Worm (Caenorhabditis elegans): ENCODE data around the gene rol-6.

Gene rol-6

DNA sequence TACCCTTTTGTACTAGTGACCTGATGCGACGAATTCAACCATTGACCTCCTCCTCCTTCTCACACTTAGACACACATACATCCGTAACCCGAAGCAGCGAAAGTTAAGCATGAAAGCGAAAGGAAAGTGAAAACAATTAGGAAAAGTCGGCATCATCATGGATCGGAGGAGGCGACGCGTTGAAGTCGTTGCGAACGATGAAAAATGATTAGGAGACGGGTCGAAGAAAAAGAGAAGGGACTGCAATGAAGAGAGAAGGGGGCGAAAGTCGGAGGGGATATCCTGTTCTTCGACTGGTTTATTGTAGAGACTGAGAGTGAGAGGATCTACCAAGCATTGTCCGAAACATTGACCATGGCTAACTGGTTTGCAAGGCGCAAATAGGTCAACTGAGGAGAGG lies 18.2 kb downstream of the rol-6 start:
- TF ChIP-seq nhr-237 (tag; optimal IDR thresholded peaks at IDR 0.05) (no peak), blmp-1 (tag; optimal IDR thresholded peaks at IDR 0.05; ENCODE audit: insufficient read depth) (peak; percentile 99), ceh-16 (tag; optimal IDR thresholded peaks at IDR 0.05) (no peak), nhr-6 (tag; optimal IDR thresholded peaks at IDR 0.05) (no peak), egl-27 (tag; optimal IDR thresholded peaks at IDR 0.05) (peak; percentile 74), fos-1 (tag; optimal IDR thresholded peaks at IDR 0.05) (peak; percentile 9), sma-9 (GFP tag; optimal IDR thresholded peaks at IDR 0.05) (peak; percentile 1), sma-9 (tag; optimal IDR thresholded peaks at IDR 0.05) (no peak), nhr-77 (tag; optimal IDR thresholded peaks at IDR 0.05) (no peak), lin-39 (tag; optimal IDR thresholded peaks at IDR 0.05) (no peak), sem-4 (tag; optimal IDR thresholded peaks at IDR 0.05) (peak; percentile 88), nhr-25 (tag; optimal IDR thresholded peaks at IDR 0.05) (peak; percentile 27), snpc-4 (tag; optimal IDR thresholded peaks at IDR 0.05) (no peak), mdl-1 (tag; optimal IDR thresholded peaks at IDR 0.05) (peak in 1 of 2 experiments; percentile 10), mbf-1 (tag; optimal IDR thresholded peaks at IDR 0.05) (no peak), peb-1 (tag; optimal IDR thresholded peaks at IDR 0.05) (peak; percentile 5), zag-1 (tag; optimal IDR thresholded peaks at IDR 0.05) (no peak), lsy-2 (tag; optimal IDR thresholded peaks at IDR 0.05) (peak in 1 of 2 experiments; percentile 27), mab-5 (tag; optimal IDR thresholded peaks at IDR 0.05) (no peak), ZK546.5 (tag; optimal IDR thresholded peaks at IDR 0.05) (no peak), dmd-4 (tag; optimal IDR thresholded peaks at IDR 0.05) (no peak), nhr-21 (tag; optimal IDR thresholded peaks at IDR 0.05) (peak; percentile 84)

DNA sequence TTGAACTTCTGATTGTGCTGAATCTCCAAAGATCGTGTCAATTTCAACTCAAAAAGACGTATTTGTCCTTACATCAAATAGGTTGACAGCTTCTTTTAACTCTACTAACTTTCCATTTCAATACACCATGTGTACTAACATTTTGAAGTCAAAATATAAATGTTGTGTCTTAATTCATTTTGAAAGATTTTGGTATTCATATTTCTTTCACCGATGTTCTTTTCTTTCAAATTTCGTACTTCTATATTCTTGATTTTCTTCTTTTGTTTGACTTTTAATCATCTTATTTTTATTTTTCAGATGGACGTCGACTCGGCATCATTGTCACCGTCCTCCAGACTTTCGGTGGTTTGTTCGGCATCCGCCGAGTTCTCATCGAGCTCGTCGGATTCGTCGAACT lies 18.8 kb downstream of the rol-6 start, which contains the start of gene atf-2:
Gene atf-2, plus strand, starts transcription at position 301 of the 400 bp plus-strand sequence.
- TF ChIP-seq aly-2 (tag; optimal IDR thresholded peaks at IDR 0.05) (no peak), nhr-6 (tag; optimal IDR thresholded peaks at IDR 0.05) (no peak), nhr-12 (tag; optimal IDR thresholded peaks at IDR 0.05) (no peak), peb-1 (tag; optimal IDR thresholded peaks at IDR 0.05) (no peak), nhr-129 (tag; optimal IDR thresholded peaks at IDR 0.05) (no peak), nhr-11 (tag; optimal IDR thresholded peaks at IDR 0.05) (no peak), gmeb-1 (tag; optimal IDR thresholded peaks at IDR 0.05) (no peak), skn-1 (tag; optimal IDR thresholded peaks at IDR 0.05) (no peak), zag-1 (tag; optimal IDR thresholded peaks at IDR 0.05) (no peak), unc-55 (GFP tag; optimal IDR thresholded peaks at IDR 0.05) (no peak), ceh-82 (tag; optimal IDR thresholded peaks at IDR 0.05) (no peak), nhr-23 (tag; optimal IDR thresholded peaks at IDR 0.05) (no peak), fos-1 (tag; optimal IDR thresholded peaks at IDR 0.05) (no peak), alr-1 (tag; optimal IDR thresholded peaks at IDR 0.05) (no peak), unc-62 (GFP tag; optimal IDR thresholded peaks at IDR 0.05) (no peak)

DNA sequence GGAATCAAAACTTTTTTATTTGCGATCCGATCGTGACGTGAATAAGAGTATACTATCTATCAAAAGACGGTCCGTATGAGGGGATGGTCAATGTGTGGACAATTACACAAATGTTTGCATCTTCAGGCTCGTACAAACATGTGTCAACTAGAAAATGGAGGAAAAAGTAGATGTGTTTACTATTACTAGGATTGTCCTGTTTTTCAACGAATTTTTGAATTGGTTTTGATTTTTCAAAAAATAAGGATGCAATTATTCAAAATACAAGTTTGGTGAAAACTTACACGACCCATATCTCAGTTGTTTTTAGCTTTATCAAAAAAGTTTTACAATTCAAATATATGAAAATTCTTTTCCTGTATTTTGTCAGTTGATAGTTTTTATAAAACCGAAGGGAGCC lies 22.4 kb downstream of the rol-6 start, which contains the start of gene K08F8.7:
Gene K08F8.7, minus strand, starts transcription at position 101 of the 400 bp plus-strand sequence.
- no peak for TF ChIP-seq skn-1 (tag; optimal IDR thresholded peaks at IDR 0.05)
- TF ChIP-seq mab-5 (tag; optimal IDR thresholded peaks at IDR 0.05), result no peak
- TF ChIP-seq nhr-11 (tag; optimal IDR thresholded peaks at IDR 0.05), result no peak
- TF ChIP-seq snpc-4 (tag; optimal IDR thresholded peaks at IDR 0.05), result no peak
- no peak for TF ChIP-seq nhr-77 (tag; optimal IDR thresholded peaks at IDR 0.05)
- TF ChIP-seq zag-1 (tag; optimal IDR thresholded peaks at IDR 0.05), result no peak
- TF ChIP-seq dmd-4 (tag; optimal IDR thresholded peaks at IDR 0.05), result no peak

DNA sequence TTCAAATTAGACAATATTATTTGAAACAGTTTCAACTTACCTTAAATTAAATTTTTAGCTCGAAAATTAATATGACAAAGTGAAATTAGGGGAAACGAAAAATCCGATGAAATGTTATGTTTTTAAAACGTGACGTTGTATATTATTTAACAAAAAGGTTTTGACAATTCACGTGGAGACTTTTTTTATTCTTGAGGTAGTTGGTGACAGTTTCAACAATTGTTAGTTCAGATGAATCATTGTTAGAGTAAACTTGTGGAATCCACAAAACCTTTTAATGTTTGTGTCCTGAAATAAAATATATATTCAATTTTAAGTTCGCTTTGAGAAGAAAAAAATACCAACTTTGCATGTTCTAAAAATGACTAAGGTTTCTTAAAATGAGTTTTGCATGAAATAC lies 26.6 kb downstream of the rol-6 start, which contains the start of gene fut-1:
Gene fut-1, minus strand, starts transcription at position 101 of the 400 bp plus-strand sequence.
- no peak for TF ChIP-seq gmeb-1 (tag; optimal IDR thresholded peaks at IDR 0.05)
- TF ChIP-seq blmp-1 (tag; optimal IDR thresholded peaks at IDR 0.05; ENCODE audit: insufficient read depth), result no peak
- no peak for TF ChIP-seq snpc-4 (tag; optimal IDR thresholded peaks at IDR 0.05)
- no peak for TF ChIP-seq sem-4 (tag; optimal IDR thresholded peaks at IDR 0.05)
- no peak for TF ChIP-seq ztf-1 (GFP tag; conservative IDR thresholded peaks at IDR 0.05)
- no peak for TF ChIP-seq sma-9 (GFP tag; optimal IDR thresholded peaks at IDR 0.05)
- TF ChIP-seq sma-9 (tag; optimal IDR thresholded peaks at IDR 0.05), result no peak
- no peak for TF ChIP-seq mab-5 (tag; optimal IDR thresholded peaks at IDR 0.05)

DNA sequence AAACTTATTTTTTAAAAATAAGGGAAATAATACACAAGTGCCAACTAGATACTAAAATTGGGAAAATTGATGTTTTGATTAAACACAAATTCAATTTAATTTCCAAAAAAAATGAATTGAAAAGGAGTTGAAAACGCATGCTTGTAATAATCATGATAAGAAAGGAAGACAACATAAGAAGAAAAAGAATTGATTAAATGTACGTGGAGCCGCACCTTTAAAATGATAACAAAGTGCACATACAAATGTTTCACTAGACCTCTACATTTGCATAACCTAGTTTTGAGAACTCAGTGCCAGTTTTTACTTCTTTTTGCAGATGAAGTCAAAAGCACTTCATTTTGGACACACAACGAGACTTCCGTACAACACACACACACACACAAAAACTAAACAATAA lies 28.9 kb downstream of the rol-6 start:
- TF ChIP-seq fos-1 (tag; optimal IDR thresholded peaks at IDR 0.05), result peak; percentile 63
- TF ChIP-seq ama-1 (optimal IDR thresholded peaks at IDR 0.05), result no peak
- no peak for TF ChIP-seq mbf-1 (tag; optimal IDR thresholded peaks at IDR 0.05)

Data from whole organism, L2 larva.